Worm (Caenorhabditis elegans): ENCODE data around the gene sri-20.

The sri-20 gene

DNA sequence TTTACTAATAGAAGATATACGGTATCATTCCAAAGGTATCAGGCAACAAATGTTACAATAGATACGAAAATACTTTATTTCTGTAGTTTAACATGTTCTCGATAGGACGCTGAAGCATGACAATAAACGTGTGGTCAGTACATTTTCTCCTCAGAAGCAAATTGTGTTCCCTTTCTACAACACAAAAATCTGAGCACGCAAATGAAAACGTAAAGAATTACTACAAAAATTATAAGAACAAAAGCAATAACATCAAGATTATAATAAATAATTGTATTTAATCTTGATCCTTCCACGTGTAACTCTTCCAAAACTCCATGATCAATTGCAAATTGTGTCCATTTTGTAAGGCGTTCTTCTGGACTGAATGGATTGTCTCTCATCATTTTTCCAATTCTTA is 11.4 kb downstream of the sri-20 start (continued):
- TF ChIP-seq cebp-1 (GFP tag; IDR thresholded peaks at IDR 0.05) (no peak), cebp-1 (tag; optimal IDR thresholded peaks at IDR 0.05) (no peak), snpc-4 (GFP tag; optimal IDR thresholded peaks at IDR 0.05) (no peak), snpc-4 (tag; optimal IDR thresholded peaks at IDR 0.05) (no peak)

DNA sequence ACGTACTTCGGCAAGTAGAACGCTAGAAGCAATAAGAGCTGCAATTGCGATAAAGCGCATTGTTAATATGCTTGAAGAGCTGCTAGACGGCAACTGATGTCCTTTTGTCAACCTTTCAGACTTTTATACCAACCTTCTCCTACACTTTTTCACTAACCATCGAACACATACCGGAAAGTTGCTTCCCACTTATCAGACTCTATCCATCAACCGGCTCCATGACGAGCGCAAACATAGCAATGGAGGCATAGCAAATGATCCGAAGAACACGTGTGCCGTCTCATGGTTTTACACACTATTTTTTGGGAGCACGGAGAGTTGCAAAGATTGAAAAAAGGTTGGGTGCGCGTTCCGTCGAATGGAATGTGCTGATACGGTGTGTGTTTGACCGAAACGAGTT is 13.4 kb downstream of the sri-20 start, which contains the start of gene abu-1:
TSS of gene abu-1 (minus strand) at position 101 of the 400 bp plus-strand sequence.
- TF ChIP-seq F49E8.2 (tag; optimal IDR thresholded peaks at IDR 0.05; ENCODE audit: insufficient read depth) (no peak), snpc-1.1 (tag; optimal IDR thresholded peaks at IDR 0.05; ENCODE audit: insufficient read depth) (no peak), hsf-1 (GFP tag; IDR thresholded peaks at IDR 0.05) (no peak), nhr-80 (tag; optimal IDR thresholded peaks at IDR 0.05) (no peak), hmg-1.2 (GFP tag; IDR thresholded peaks at IDR 0.05) (no peak), hlh-26 (GFP tag; conservative IDR thresholded peaks at IDR 0.05) (no peak), let-607 (tag; optimal IDR thresholded peaks at IDR 0.05) (no peak), ztf-28 (GFP tag; IDR thresholded peaks at IDR 0.05) (no peak), nhr-27 (tag; optimal IDR thresholded peaks at IDR 0.05) (no peak), pbrm-1 (GFP tag; IDR thresholded peaks at IDR 0.05) (no peak), lag-1 (GFP tag; IDR thresholded peaks at IDR 0.05) (no peak), unc-62 (GFP tag; optimal IDR thresholded peaks at IDR 0.05) (no peak), fkh-3 (tag; optimal IDR thresholded peaks at IDR 0.05) (no peak), snpc-1.3 (tag; optimal IDR thresholded peaks at IDR 0.05; ENCODE audit: insufficient read depth) (no peak), F57C9.4 (tag; optimal IDR thresholded peaks at IDR 0.05) (no peak), snpc-3.4 (tag; optimal IDR thresholded peaks at IDR 0.05) (no peak)

DNA sequence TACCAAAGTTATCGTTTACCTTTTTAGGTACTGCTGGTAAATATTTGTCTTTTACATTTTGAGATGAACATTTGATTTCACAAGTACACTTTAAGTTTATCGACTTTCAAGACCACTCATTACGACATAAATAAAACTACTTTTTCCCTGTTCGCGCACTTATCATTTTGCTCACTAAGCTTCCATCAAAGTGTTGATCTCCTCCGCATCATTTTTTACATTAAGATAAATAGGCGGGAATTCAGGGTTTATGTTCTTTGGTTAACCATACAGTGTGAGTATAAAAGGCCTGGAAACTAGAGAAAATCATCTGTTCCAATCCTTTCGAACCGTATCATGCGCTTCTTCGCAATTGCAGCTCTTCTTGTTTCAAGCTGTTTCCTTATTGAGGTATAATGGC is 13.8 kb downstream of the sri-20 start, which contains the start of gene pqn-2:
TSS of gene pqn-2 (plus strand) at position 301 of the 400 bp plus-strand sequence.
- TF ChIP-seq F22D6.2 (tag; optimal IDR thresholded peaks at IDR 0.05) (no peak), let-607 (tag; optimal IDR thresholded peaks at IDR 0.05) (no peak), rec-8 (tag; optimal IDR thresholded peaks at IDR 0.05) (no peak), snpc-1.3 (tag; optimal IDR thresholded peaks at IDR 0.05; ENCODE audit: insufficient read depth) (no peak), tbp1 (GFP tag; optimal IDR thresholded peaks at IDR 0.05) (no peak), ceh-100 (GFP tag; IDR thresholded peaks at IDR 0.05) (no peak), F57C9.4 (tag; optimal IDR thresholded peaks at IDR 0.05) (no peak), F10E7.11 (tag; optimal IDR thresholded peaks at IDR 0.05) (no peak), attf-6 (GFP tag; IDR thresholded peaks at IDR 0.05) (no peak), nfya-1 (tag; optimal IDR thresholded peaks at IDR 0.05; ENCODE audit: borderline replicate concordance, insufficient read depth) (no peak), Y56A3A.18 (GFP tag; IDR thresholded peaks at IDR 0.05) (no peak), unc-62 (GFP tag; optimal IDR thresholded peaks at IDR 0.05) (no peak), cebp-2 (GFP tag; IDR thresholded peaks at IDR 0.05) (no peak), snpc-3.4 (tag; optimal IDR thresholded peaks at IDR 0.05) (no peak), pha-4 (tag; optimal IDR thresholded peaks at IDR 0.05) (no peak)

DNA sequence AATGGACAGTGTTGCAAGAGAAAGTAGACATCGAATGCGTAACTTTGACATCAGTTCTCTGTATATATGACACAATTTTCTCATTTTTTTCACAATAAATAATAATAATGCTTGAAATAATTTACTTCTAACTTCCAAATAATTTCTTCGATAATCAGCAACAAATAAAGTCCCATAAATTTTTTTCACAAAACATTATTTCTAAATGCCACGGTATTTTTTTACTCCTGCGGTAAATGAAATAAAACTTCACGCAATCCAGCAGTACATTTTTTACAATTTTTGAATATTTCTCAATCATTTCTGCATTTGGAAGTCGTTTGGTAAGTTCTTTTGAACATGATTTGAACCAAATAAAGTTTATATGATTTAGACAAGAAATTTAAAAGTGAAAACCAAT is 15.6 kb downstream of the sri-20 start, which contains the start of gene spe-10:
TSS of gene spe-10 (plus strand) at position 301 of the 400 bp plus-strand sequence.
- TF ChIP-seq nhr-120 (GFP tag; IDR thresholded peaks at IDR 0.05): no peak
- no peak for TF ChIP-seq T07F8.4 (tag; optimal IDR thresholded peaks at IDR 0.05)
- TF ChIP-seq chd-7 (tag; optimal IDR thresholded peaks at IDR 0.05): no peak
- no peak for TF ChIP-seq mxl-1 (tag; optimal IDR thresholded peaks at IDR 0.05)
- no peak for TF ChIP-seq Y53G8AR.9 (GFP tag; conservative IDR thresholded peaks at IDR 0.05)
- TF ChIP-seq F57C9.4 (tag; optimal IDR thresholded peaks at IDR 0.05): no peak
- no peak for TF ChIP-seq D2030.7 (GFP tag; IDR thresholded peaks at IDR 0.05)
- TF ChIP-seq nfyb-1 (GFP tag; IDR thresholded peaks at IDR 0.05): no peak
- TF ChIP-seq ccch-3 (GFP tag; optimal IDR thresholded peaks at IDR 0.05): no peak
- TF ChIP-seq atf-7 (tag; optimal IDR thresholded peaks at IDR 0.05): no peak
- no peak for TF ChIP-seq ama-1 (optimal IDR thresholded peaks at IDR 0.05)
- no peak for TF ChIP-seq ama-1 (GFP tag; optimal IDR thresholded peaks at IDR 0.05)
- TF ChIP-seq egl-18 (GFP tag; IDR thresholded peaks at IDR 0.05): no peak
